Worm (Caenorhabditis elegans) whole organism, mixed stage, embryonic: Measurements from ENCODE around the gene inos-1.

ENCODE experiments used
- M03D4.4 ChIP-seq: sonication (generic microtip); optimal IDR thresholded peaks from 2 replicates; lab custom pipeline; 2017; ENCODE audit warnings: mild to moderate bottlenecking, missing genetic modification characterization, missing compliant biosample characterization
- bed-3 ChIP-seq: fragments of 200-800 bp; sonication (Bioruptor generic); optimal IDR thresholded peaks from 3 replicates; lab custom pipeline; 2018; ENCODE audit warnings: mild to moderate bottlenecking, missing genetic modification characterization, moderate library complexity, missing compliant biosample characterization
- blmp-1 ChIP-seq: fragments of 150-350 bp; optimal IDR thresholded peaks from 2 replicates; lab custom pipeline; 2014; ENCODE audit warnings: missing biosample characterization, missing genetic modification characterization
- ceh-39 ChIP-seq: fragments of 150-350 bp; optimal IDR thresholded peaks from 2 replicates; lab custom pipeline; 2014; ENCODE audit warnings: missing biosample characterization, missing genetic modification characterization
- ceh-43 ChIP-seq: fragments of 200-800 bp; sonication (Bioruptor generic); optimal IDR thresholded peaks from 2 replicates; lab custom pipeline; 2018; ENCODE audit warnings: mild to moderate bottlenecking, missing genetic modification characterization, moderate library complexity, missing compliant biosample characterization
- ceh-83 ChIP-seq: fragments of 200-800 bp; sonication (Bioruptor generic); optimal IDR thresholded peaks from 2 replicates; lab custom pipeline; 2018; ENCODE audit warnings: mild to moderate bottlenecking, missing genetic modification characterization, missing compliant biosample characterization
- ces-1 ChIP-seq: fragments of 150-350 bp; optimal IDR thresholded peaks from 2 replicates; lab custom pipeline; 2014; ENCODE audit warnings: missing biosample characterization, missing genetic modification reagents, missing genetic modification characterization
- cnd-1 ChIP-seq: fragments of 200-800 bp; sonication (Bioruptor generic); optimal IDR thresholded peaks from 2 replicates; lab custom pipeline; 2018; ENCODE audit warnings: mild to moderate bottlenecking, missing genetic modification characterization, missing compliant biosample characterization
- drap-1 ChIP-seq: fragments of 200-800 bp; sonication (Bioruptor generic); optimal IDR thresholded peaks from 3 replicates; lab custom pipeline; 2018; ENCODE audit warnings: mild to moderate bottlenecking, missing genetic modification characterization, missing compliant biosample characterization
- elt-1 ChIP-seq: sonication (generic microtip); optimal IDR thresholded peaks from 2 replicates; lab custom pipeline; 2017; ENCODE audit warnings: missing genetic modification characterization, mild to moderate bottlenecking, missing compliant biosample characterization, antibody characterized with exemption, moderate library complexity, borderline replicate concordance; ENCODE audit not compliant: insufficient read depth
- elt-3 ChIP-seq: fragments of 150-350 bp; optimal IDR thresholded peaks from 2 replicates; lab custom pipeline; 2014; ENCODE audit warnings: missing biosample characterization, missing genetic modification characterization
- flh-1 ChIP-seq: fragments of 200-800 bp; sonication (Bioruptor generic); optimal IDR thresholded peaks from 2 replicates; lab custom pipeline; 2018; ENCODE audit warnings: mild to moderate bottlenecking, missing genetic modification characterization, moderate library complexity, missing compliant biosample characterization
- ham-2 ChIP-seq: fragments of 200-800 bp; sonication (Bioruptor generic); optimal IDR thresholded peaks from 2 replicates; lab custom pipeline; 2018; ENCODE audit warnings: mild to moderate bottlenecking, missing genetic modification characterization, missing compliant biosample characterization
- hlh-1 ChIP-seq: fragments of 150-350 bp; optimal IDR thresholded peaks from 2 replicates; lab custom pipeline; 2014; ENCODE audit warnings: missing biosample characterization, missing genetic modification reagents, missing genetic modification characterization
- lin-13 ChIP-seq: fragments of 150-350 bp; optimal IDR thresholded peaks from 2 replicates; lab custom pipeline; 2014; ENCODE audit warnings: missing biosample characterization, missing genetic modification characterization
- lin-32 ChIP-seq: fragments of 200-800 bp; sonication (Bioruptor generic); optimal IDR thresholded peaks from 2 replicates; lab custom pipeline; 2018; ENCODE audit warnings: mild to moderate bottlenecking, missing genetic modification characterization, missing compliant biosample characterization
- lsy-2 ChIP-seq: fragments of 150-350 bp; optimal IDR thresholded peaks from 2 replicates; lab custom pipeline; 2014; ENCODE audit warnings: missing biosample characterization, missing genetic modification characterization
- mab-5 ChIP-seq: fragments of 150-350 bp; optimal IDR thresholded peaks from 2 replicates; lab custom pipeline; 2014; ENCODE audit warnings: missing biosample characterization, missing genetic modification characterization
- mep-1 ChIP-seq: fragments of 150-350 bp; optimal IDR thresholded peaks from 2 replicates; lab custom pipeline; 2017; ENCODE audit warnings: missing biosample characterization, missing genetic modification reagents, missing genetic modification characterization, inconsistent platforms
- mls-2 ChIP-seq: sonication (generic microtip); optimal IDR thresholded peaks from 2 replicates; lab custom pipeline; 2016; ENCODE audit warnings: mild to moderate bottlenecking, missing genetic modification characterization, moderate library complexity, missing compliant biosample characterization
- nhr-12 ChIP-seq: fragments of 150-350 bp; optimal IDR thresholded peaks from 2 replicates; lab custom pipeline; 2014; ENCODE audit warnings: missing biosample characterization, missing genetic modification characterization
- nhr-2 ChIP-seq: fragments of 150-350 bp; optimal IDR thresholded peaks from 2 replicates; lab custom pipeline; 2014; ENCODE audit warnings: missing biosample characterization, missing genetic modification characterization
- nhr-237 ChIP-seq: fragments of 150-350 bp; optimal IDR thresholded peaks from 2 replicates; lab custom pipeline; 2014; ENCODE audit warnings: missing biosample characterization, missing genetic modification characterization
- nhr-28 ChIP-seq: fragments of 150-350 bp; optimal IDR thresholded peaks from 2 replicates; lab custom pipeline; 2014; ENCODE audit warnings: missing biosample characterization, missing genetic modification characterization
- nhr-76 ChIP-seq: sonication (generic microtip); optimal IDR thresholded peaks from 2 replicates; lab custom pipeline; 2017; ENCODE audit warnings: missing biosample characterization, missing genetic modification characterization
- pha-4 ChIP-seq: fragments of 150-350 bp; optimal IDR thresholded peaks from 2 replicates; lab custom pipeline; 2018; ENCODE audit warnings: missing biosample characterization, missing genetic modification reagents, missing genetic modification characterization
- sem-2 ChIP-seq: fragments of 200-800 bp; sonication (Bioruptor generic); optimal IDR thresholded peaks from 2 replicates; lab custom pipeline; 2018; ENCODE audit warnings: mild to moderate bottlenecking, missing genetic modification characterization, missing compliant biosample characterization
- snpc-4 ChIP-seq: fragments of 150-350 bp; optimal IDR thresholded peaks from 2 replicates; lab custom pipeline; 2014; ENCODE audit warnings: missing biosample characterization, missing genetic modification characterization
- sptf-1 ChIP-seq: sonication (generic microtip); optimal IDR thresholded peaks from 2 replicates; lab custom pipeline; 2017; ENCODE audit warnings: mild to moderate bottlenecking, missing genetic modification characterization, moderate library complexity, missing compliant biosample characterization
- tbx-8 ChIP-seq: fragments of 200-800 bp; sonication (Bioruptor generic); optimal IDR thresholded peaks from 2 replicates; lab custom pipeline; 2018; ENCODE audit warnings: mild to moderate bottlenecking, missing genetic modification characterization, moderate library complexity, missing compliant biosample characterization
- unc-120 ChIP-seq: sonication (generic microtip); optimal IDR thresholded peaks from 2 replicates; lab custom pipeline; 2017; ENCODE audit warnings: missing genetic modification characterization, missing compliant biosample characterization; ENCODE audit not compliant: poor library complexity, severe bottlenecking
- unc-39 ChIP-seq: fragments of 150-350 bp; optimal IDR thresholded peaks from 2 replicates; lab custom pipeline; 2014; ENCODE audit warnings: missing biosample characterization, missing genetic modification characterization
- unc-62 ChIP-seq: fragments of 150-350 bp; optimal IDR thresholded peaks from 2 replicates; lab custom pipeline; 2014; ENCODE audit warnings: missing biosample characterization, missing genetic modification reagents, missing genetic modification characterization
- zip-8 ChIP-seq: fragments of 150-350 bp; optimal IDR thresholded peaks from 2 replicates; lab custom pipeline; 2014; ENCODE audit warnings: missing biosample characterization, missing genetic modification characterization
- ztf-11 ChIP-seq: fragments of 150-350 bp; optimal IDR thresholded peaks from 2 replicates; lab custom pipeline; 2014; ENCODE audit warnings: missing biosample characterization, missing genetic modification characterization

The inos-1 gene

DNA sequence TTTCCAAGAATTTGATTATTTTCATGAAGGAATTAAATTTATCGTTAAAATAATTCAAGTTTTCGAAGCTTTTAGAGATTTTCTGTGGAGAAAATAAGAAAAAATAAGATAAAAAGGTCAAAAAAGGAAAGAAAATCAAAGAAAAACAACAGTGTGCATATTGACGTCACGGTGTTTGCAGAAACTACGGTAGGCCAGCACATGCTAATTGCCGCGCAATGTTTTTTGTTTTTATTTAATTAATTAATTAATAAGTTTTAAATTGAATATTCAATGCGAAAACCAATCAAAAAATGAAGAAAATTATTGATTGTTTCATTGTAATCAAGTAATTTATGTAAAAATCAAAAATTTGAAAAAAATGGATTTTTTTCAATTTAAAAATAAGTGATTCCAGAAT lies 47.8 kb upstream of the inos-1 start:
- peak; percentile 17 for TF ChIP-seq ceh-43 (GFP tag; lab: Kevin White, UChicago)
- no peak for TF ChIP-seq ceh-39 (tag; lab: Kevin White, UChicago)
- no peak for TF ChIP-seq nhr-76 (tag; lab: Kevin White, UChicago)
- TF ChIP-seq lsy-2 (tag; lab: Kevin White, UChicago) = peak; percentile 93
- TF ChIP-seq mep-1 = peak; percentile 10
- TF ChIP-seq ces-1 (GFP tag; lab: Kevin White, UChicago) = peak; percentile 59

DNA sequence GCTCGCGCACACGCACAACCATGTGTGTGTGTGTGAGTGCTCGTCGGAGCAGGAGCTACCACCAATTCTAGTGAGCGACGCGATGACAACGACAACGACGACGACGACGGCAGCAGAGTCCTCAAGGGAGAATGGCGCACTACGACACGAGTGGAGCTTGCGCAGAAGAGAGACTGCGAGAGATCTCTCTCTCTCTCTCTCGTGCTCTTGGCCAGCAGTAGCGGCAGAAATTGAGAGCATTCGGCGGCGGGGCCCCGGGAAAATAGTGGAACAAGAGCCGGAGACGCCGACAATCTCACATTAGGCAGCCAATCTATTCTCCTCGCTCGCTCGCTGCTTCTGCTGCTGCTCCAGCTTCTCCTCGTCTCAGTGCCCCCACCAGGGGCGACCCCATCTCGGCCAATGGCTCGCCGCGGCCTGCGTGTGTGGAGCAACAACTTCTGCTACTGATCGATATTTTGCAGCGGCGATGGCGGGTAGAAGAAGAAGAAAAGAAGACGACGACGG lies 46.7 kb upstream of the inos-1 start:
- TF ChIP-seq tbx-8 (no peak), unc-62 (GFP tag; lab: Kevin White, UChicago) (peak; percentile 36), lin-32 (GFP tag; lab: Kevin White, UChicago) (peak; percentile 27), sem-2 (no peak), lin-13 (no peak), ces-1 (GFP tag; lab: Kevin White, UChicago) (peak; percentile 38), sptf-1 (tag; lab: Kevin White, UChicago) (peak; percentile 82), drap-1 (GFP tag; lab: Kevin White, UChicago) (peak; percentile 22), bed-3 (peak; percentile 26), flh-1 (peak; percentile 51), elt-3 (tag; lab: Kevin White, UChicago) (no peak), nhr-2 (no peak), ceh-39 (tag; lab: Kevin White, UChicago) (no peak), nhr-76 (tag; lab: Kevin White, UChicago) (no peak), ceh-83 (GFP tag; lab: Kevin White, UChicago) (peak; percentile 64), ceh-43 (GFP tag; lab: Kevin White, UChicago) (no peak), lsy-2 (tag; lab: Kevin White, UChicago) (peak; percentile 23), pha-4 (tag; lab: Kevin White, UChicago) (no peak), mls-2 (peak; percentile 74), unc-39 (no peak), snpc-4 (no peak), zip-8 (tag; lab: Kevin White, UChicago) (no peak), M03D4.4 (tag; lab: Kevin White, UChicago) (peak; percentile 43), nhr-237 (tag; lab: Kevin White, UChicago) (peak; percentile 33), nhr-28 (tag; lab: Kevin White, UChicago) (no peak), hlh-1 (tag; lab: Kevin White, UChicago) (no peak), mep-1 (no peak), cnd-1 (tag; lab: Kevin White, UChicago) (peak; percentile 39), mab-5 (tag; lab: Kevin White, UChicago) (no peak), ham-2 (no peak), elt-1 (no peak), unc-120 (tag; lab: Kevin White, UChicago) (peak; percentile 82), ztf-11 (peak; percentile 17), blmp-1 (tag; lab: Kevin White, UChicago) (no peak), nhr-12 (tag; lab: Kevin White, UChicago) (no peak)

DNA sequence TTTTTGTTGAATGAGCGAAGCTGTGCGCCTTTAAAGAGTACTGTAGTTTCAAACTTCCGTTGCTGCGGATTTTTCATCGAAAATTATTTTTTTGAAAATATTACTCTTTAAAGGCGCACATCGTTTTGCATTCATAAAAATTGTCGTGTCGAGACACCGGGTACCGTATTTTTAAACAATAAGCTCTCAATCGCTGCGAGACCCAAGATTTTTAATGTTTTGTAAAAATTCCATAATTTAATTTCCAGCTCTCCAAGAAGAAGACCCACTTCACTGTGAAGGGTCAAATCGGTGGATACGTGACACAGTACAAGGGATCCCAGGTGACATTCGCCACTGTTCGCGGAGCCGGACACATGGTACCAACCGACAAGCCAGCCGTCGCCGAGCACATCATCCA lies 42.2 kb upstream of the inos-1 start:
- TF ChIP-seq ces-1 (GFP tag; lab: Kevin White, UChicago) (peak; percentile 11), nhr-2 (no peak)

DNA sequence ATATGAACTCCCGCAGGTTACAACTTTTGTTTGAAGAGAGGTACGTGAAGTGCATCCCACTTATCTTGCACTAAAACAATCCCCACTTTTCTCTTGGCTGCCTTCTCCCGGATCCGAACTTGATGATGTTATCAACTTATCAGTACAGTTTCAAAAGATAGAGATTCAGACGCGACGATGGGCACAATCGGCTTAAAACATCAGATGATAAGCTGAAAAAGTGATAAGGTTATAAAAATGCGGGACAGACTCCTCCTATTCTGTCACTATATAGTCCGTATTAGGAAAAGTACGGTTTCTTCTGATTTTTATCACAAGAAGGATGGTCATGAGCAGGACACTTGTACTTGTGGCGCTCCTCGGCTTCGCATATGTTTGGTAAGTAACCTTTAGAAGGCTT lies 39.1 kb upstream of the inos-1 start, which contains the start of gene ctsa-1.2:
Gene ctsa-1.2 (plus strand): TSS at position 160 of the 400 bp plus-strand sequence.
- no peak for TF ChIP-seq mls-2
- TF ChIP-seq sptf-1 (tag; lab: Kevin White, UChicago) = no peak
- TF ChIP-seq flh-1 = no peak
- TF ChIP-seq nhr-28 (tag; lab: Kevin White, UChicago) = no peak
- no peak for TF ChIP-seq nhr-12 (tag; lab: Kevin White, UChicago)
- TF ChIP-seq ceh-39 (tag; lab: Kevin White, UChicago) = no peak
- no peak for TF ChIP-seq mab-5 (tag; lab: Kevin White, UChicago)
- no peak for TF ChIP-seq sem-2
- no peak for TF ChIP-seq ham-2
- TF ChIP-seq ztf-11 = no peak
- TF ChIP-seq M03D4.4 (tag; lab: Kevin White, UChicago) = no peak
- TF ChIP-seq, all 35 proteins: peak for 0
